Fruit fly (Drosophila melanogaster): Measurements from ENCODE around the gene Acp95EF.

Acp95EF gene

DNA sequence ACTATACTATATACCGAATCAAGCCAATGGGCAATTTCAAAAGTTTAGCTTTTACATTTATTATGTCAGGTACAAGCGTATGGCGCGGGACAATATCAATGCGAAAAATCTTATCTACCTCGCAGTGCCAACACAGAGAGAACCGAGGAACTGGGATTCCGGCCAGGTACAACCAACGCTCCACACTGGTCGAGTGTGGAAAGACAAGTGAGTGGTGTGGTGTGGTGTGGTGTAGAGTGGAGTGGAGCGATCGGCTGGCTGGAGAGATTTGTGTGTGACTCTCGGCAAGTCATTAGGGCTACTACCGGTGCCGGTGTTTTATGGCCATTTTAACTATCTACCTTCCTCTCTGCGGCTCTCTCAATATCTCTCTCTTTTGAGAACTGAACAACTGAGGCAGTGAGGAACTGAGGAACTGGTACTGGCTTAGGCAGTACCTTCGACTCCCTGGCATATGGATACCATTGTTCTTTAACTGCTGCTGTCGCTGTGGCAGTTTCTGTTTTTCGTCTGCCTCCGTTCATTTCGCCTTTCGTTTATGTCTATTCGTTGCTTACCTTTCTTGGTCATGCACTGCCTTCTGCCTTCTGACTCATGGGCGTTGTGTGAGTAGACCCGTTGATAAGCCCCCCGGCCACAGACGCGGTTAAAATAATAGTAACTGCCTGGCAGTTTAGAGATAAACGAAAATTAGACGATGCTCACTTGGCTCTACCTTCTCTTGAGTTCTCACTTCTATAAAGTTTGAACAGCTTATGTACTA is 30.7 kb downstream of the Acp95EF start (continued):
- TF ChIP-seq CG12391 (tag; optimal IDR thresholded peaks at IDR 0.05) = peak; percentile 91
- peak; percentile 89 for TF ChIP-seq Ptx1 (GFP tag; IDR thresholded peaks at IDR 0.05)
- TF ChIP-seq CG10209 (GFP tag; optimal IDR thresholded peaks at IDR 0.05) = peak; percentile 91
- TF ChIP-seq CG34224 (GFP tag; IDR thresholded peaks at IDR 0.05; ENCODE audit: partially characterized antibody) = no peak; the same call in 1 of the 3 replicates
- TF ChIP-seq NK7.1 (GFP tag; optimal IDR thresholded peaks at IDR 0.05) = peak; percentile 81
- TF ChIP-seq CG11504 (tag; optimal IDR thresholded peaks at IDR 0.05) = peak; percentile 91
- peak; percentile 82 for TF ChIP-seq pum (GFP tag; optimal IDR thresholded peaks at IDR 0.05)
- peak; percentile 31 for TF ChIP-seq ro (GFP tag; IDR thresholded peaks at IDR 0.05)
- peak; percentile 86 for TF ChIP-seq CG13424 (tag; optimal IDR thresholded peaks at IDR 0.05)
- TF ChIP-seq tgo (GFP tag; IDR thresholded peaks at IDR 0.05) = peak; percentile 87
- peak; percentile 77 for TF ChIP-seq CG11085 (GFP tag; IDR thresholded peaks at IDR 0.05)
- peak; percentile 91 for TF ChIP-seq CG12659 (GFP tag; optimal IDR thresholded peaks at IDR 0.05)
- peak; percentile 94 for TF ChIP-seq CG2678 (tag; optimal IDR thresholded peaks at IDR 0.05)
- peak; percentile 88 for TF ChIP-seq Gug (GFP tag; IDR thresholded peaks at IDR 0.05)
- peak; percentile 49 for TF ChIP-seq Adf1 (GFP tag; IDR thresholded peaks at IDR 0.05)
- TF ChIP-seq Elba2 (GFP tag; optimal IDR thresholded peaks at IDR 0.05) = no peak
- peak; percentile 77 for TF ChIP-seq Asciz (GFP tag; optimal IDR thresholded peaks at IDR 0.05)
- TF ChIP-seq sima (GFP tag; optimal IDR thresholded peaks at IDR 0.05) = peak; percentile 47
- TF ChIP-seq esg (GFP tag; conservative IDR thresholded peaks at IDR 0.05) = peak; percentile 82
- TF ChIP-seq hth (optimal IDR thresholded peaks at IDR 0.05) = no peak
- TF ChIP-seq Ssrp (tag; optimal IDR thresholded peaks at IDR 0.05) = peak; percentile 85
- TF ChIP-seq repo (GFP tag; optimal IDR thresholded peaks at IDR 0.05) = peak; percentile 82
- peak; percentile 79 for TF ChIP-seq rib (GFP tag; IDR thresholded peaks at IDR 0.05)
- peak; percentile 91 for TF ChIP-seq CG18262 (tag; optimal IDR thresholded peaks at IDR 0.05)
- peak; percentile 30 for TF ChIP-seq bigmax (GFP tag; optimal IDR thresholded peaks at IDR 0.05)
- peak; percentile 91 for TF ChIP-seq cad (GFP tag; optimal IDR thresholded peaks at IDR 0.05)
- TF ChIP-seq ttk (GFP tag; IDR thresholded peaks at IDR 0.05) = peak; percentile 74
- peak; percentile 69 for TF ChIP-seq CG3995 (GFP tag; optimal IDR thresholded peaks at IDR 0.05)
- TF ChIP-seq CG12155 (GFP tag; optimal IDR thresholded peaks at IDR 0.05) = peak; percentile 91
- TF ChIP-seq Poxn (GFP tag; IDR thresholded peaks at IDR 0.05) = peak; percentile 74; the same call in 1 of the 2 replicates
- peak; percentile 92 for TF ChIP-seq Dek (tag; optimal IDR thresholded peaks at IDR 0.05)
- peak; percentile 78 for TF ChIP-seq pb (GFP tag; optimal IDR thresholded peaks at IDR 0.05)
- peak; percentile 36; the same call in 1 of the 2 replicates for TF ChIP-seq Dref (GFP tag; IDR thresholded peaks at IDR 0.05)
- peak; percentile 78; the same call in 1 of the 3 replicates for TF ChIP-seq C15 (GFP tag; IDR thresholded peaks at IDR 0.05)
- TF ChIP-seq sisA (GFP tag; IDR thresholded peaks at IDR 0.05) = peak; percentile 87
- TF ChIP-seq CG10274 (GFP tag; optimal IDR thresholded peaks at IDR 0.05) = peak; percentile 83
- TF ChIP-seq CG6854 (GFP tag; optimal IDR thresholded peaks at IDR 0.05) = peak; percentile 79
- TF ChIP-seq E2f2 (GFP tag; IDR thresholded peaks at IDR 0.05) = peak; percentile 62
- peak; percentile 82 for TF ChIP-seq CG16779 (GFP tag; IDR thresholded peaks at IDR 0.05)
- TF ChIP-seq lilli (GFP tag; optimal IDR thresholded peaks at IDR 0.05) = peak; percentile 95
- no peak for TF ChIP-seq Lpt (GFP tag; optimal IDR thresholded peaks at IDR 0.05)
- peak; percentile 85 for TF ChIP-seq gce (GFP tag; IDR thresholded peaks at IDR 0.05)
- peak; percentile 91 for TF ChIP-seq HmgZ (tag; optimal IDR thresholded peaks at IDR 0.05)
- TF ChIP-seq Oaz (GFP tag; IDR thresholded peaks at IDR 0.05) = peak; percentile 55
- peak; percentile 12 for TF ChIP-seq CG10565 (GFP tag; optimal IDR thresholded peaks at IDR 0.05)
- TF ChIP-seq pan (optimal IDR thresholded peaks at IDR 0.05) = no peak
- peak in 1 of 2 experiments; percentile 90 for TF ChIP-seq pan (GFP tag; optimal IDR thresholded peaks at IDR 0.05 in 1 of 2, IDR thresholded peaks at IDR 0.05 in 1 of 2)
- peak; percentile 85 for TF ChIP-seq CG30431 (GFP tag; optimal IDR thresholded peaks at IDR 0.05)
- peak; percentile 56 for TF ChIP-seq sd (tag; optimal IDR thresholded peaks at IDR 0.05)
- TF ChIP-seq pho (GFP tag; optimal IDR thresholded peaks at IDR 0.05) = peak; percentile 89
- TF ChIP-seq Doc2 (GFP tag; IDR thresholded peaks at IDR 0.05) = no peak

Data from whole organism, embryonic.